Fruit fly (Drosophila melanogaster) S2 (cell line): Measurements from ENCODE around the gene CG8369.
A peak's percentile ranks its signal among the peaks of the same experiment; 100 is the strongest.

ENCODE experiments used
- CG8478 ChIP-seq: fragments of >200 bp; optimal IDR thresholded peaks from 2 replicates; lab custom pipeline; 2018
- CTCF ChIP-seq, 2 experiments: fragments of >200 bp; optimal IDR thresholded peaks; 2 replicates each; lab custom pipeline; 2018

DNA sequence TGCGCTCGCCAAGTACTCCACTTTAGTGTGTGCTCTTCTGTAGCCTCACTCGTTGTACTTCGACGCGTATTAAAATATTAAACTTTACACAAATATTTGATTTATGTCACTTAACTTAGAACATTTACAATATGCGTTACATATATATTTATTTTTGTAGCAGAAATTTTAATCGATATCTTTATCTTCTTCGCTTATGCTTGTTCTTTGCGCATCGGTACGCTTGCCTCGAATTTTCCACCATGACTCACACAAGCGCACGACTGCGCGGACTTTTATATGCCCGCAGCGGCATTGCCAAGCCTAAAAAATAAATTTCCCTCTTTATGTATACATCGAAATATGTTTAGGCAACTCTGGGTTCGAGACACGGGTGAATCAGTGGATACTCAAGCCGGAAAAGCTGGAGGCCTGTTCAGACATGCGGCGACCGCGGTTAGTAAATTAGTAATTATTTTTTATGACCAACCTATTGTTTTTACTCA is 1.3 kb upstream of the CG8369 start, which contains the start of gene aqz:
- TF ChIP-seq CG8478 (lab: Kevin White, UChicago) (no peak), CTCF (optimal IDR thresholded peaks at IDR 0.05; lab: Kevin White, UChicago) (peak; percentile 51 to 64)
